Worm (Caenorhabditis elegans) whole organism, L4 larva: Measurements from ENCODE around the gene Y57A10A.14.

Source experiments
- F49E8.2 ChIP-seq: sonication (generic microtip); optimal IDR thresholded peaks from 2 replicates; lab custom pipeline; 2016; ENCODE audit warnings: missing compliant biosample characterization, mild to moderate bottlenecking, missing genetic modification characterization, borderline replicate concordance
- R02D3.7 ChIP-seq: fragments of 150-350 bp; sonication (generic microtip); optimal IDR thresholded peaks from 3 replicates; lab custom pipeline; 2014; ENCODE audit warnings: missing biosample characterization, missing genetic modification characterization
- T20F7.1 ChIP-seq: fragments of 200-800 bp; sonication (Bioruptor generic); optimal IDR thresholded peaks from 2 replicates; lab custom pipeline; 2018; ENCODE audit warnings: mild to moderate bottlenecking, missing genetic modification characterization, missing compliant biosample characterization
- Y105C5A.15 ChIP-seq: fragments of 200-800 bp; sonication (Bioruptor generic); IDR thresholded peaks from 2 replicates; pipeline ENCODE4 v1.3.6; 2022; ENCODE audit warnings: missing genetic modification characterization, missing compliant biosample characterization
- Y48G9A.11 ChIP-seq: fragments of 200-800 bp; sonication (Bioruptor generic); IDR thresholded peaks from 2 replicates; pipeline ENCODE4 v1.3.6; 2022; ENCODE audit warnings: missing genetic modification reagents, missing genetic modification characterization, missing compliant biosample characterization
- Y5F2A.4 ChIP-seq: fragments of 200-800 bp; sonication (Bioruptor generic); optimal IDR thresholded peaks from 2 replicates; lab custom pipeline; 2018; ENCODE audit warnings: mild to moderate bottlenecking, missing genetic modification characterization, missing compliant biosample characterization
- aha-1 ChIP-seq: fragments of 150-350 bp; peaks from one replicate; lab custom pipeline; 2014; ENCODE audit warnings: missing biosample characterization, missing genetic modification characterization
- ama-1 ChIP-seq: fragments of 150-350 bp; optimal IDR thresholded peaks from 2 replicates; lab custom pipeline; 2014; ENCODE audit warnings: inconsistent platforms, mixed read lengths
- attf-4 ChIP-seq: sonication (generic microtip); optimal IDR thresholded peaks from 3 replicates; lab custom pipeline; 2017; ENCODE audit warnings: missing biosample characterization, missing genetic modification characterization
- ceh-28 ChIP-seq: fragments of 150-350 bp; optimal IDR thresholded peaks from 2 replicates; lab custom pipeline; 2014; ENCODE audit warnings: missing biosample characterization, missing genetic modification reagents, missing genetic modification characterization
- ceh-62 ChIP-seq: sonication (generic microtip); optimal IDR thresholded peaks from 2 replicates; lab custom pipeline; 2017; ENCODE audit warnings: missing biosample characterization, missing genetic modification characterization
- ces-1 ChIP-seq: fragments of 150-350 bp; sonication (generic microtip); optimal IDR thresholded peaks from 4 replicates; lab custom pipeline; 2014; ENCODE audit warnings: missing biosample characterization, missing genetic modification reagents, missing genetic modification characterization
- daf-12 ChIP-seq: fragments of 150-350 bp; optimal IDR thresholded peaks from 2 replicates; lab custom pipeline; 2014; ENCODE audit warnings: missing biosample characterization, missing genetic modification reagents, missing genetic modification characterization
- daf-16 ChIP-seq, 3 experiments: sonication (generic microtip); optimal IDR thresholded peaks; 2 replicates each; lab custom pipeline; 2016 to 2017; ENCODE audit warnings: missing genetic modification characterization in 3 of 3, missing genetic modification reagents in 3 of 3, mild to moderate bottlenecking in 2 of 3, missing compliant biosample characterization in 2 of 3, missing biosample characterization in 1 of 3, moderate library complexity in 1 of 3
- dmd-6 ChIP-seq: fragments of 200-800 bp; sonication (Bioruptor generic); IDR thresholded peaks from 2 replicates; pipeline ENCODE4 v1.3.6; 2022; ENCODE audit warnings: missing genetic modification reagents, missing genetic modification characterization, missing compliant biosample characterization
- dmd-9 ChIP-seq: fragments of 200-800 bp; sonication (Bioruptor generic); IDR thresholded peaks from 2 replicates; pipeline ENCODE4 v1.3.6; 2022; ENCODE audit warnings: missing genetic modification reagents, missing genetic modification characterization, missing compliant biosample characterization
- egl-43 ChIP-seq: fragments of 200-800 bp; sonication (Bioruptor generic); IDR thresholded peaks from 2 replicates; pipeline ENCODE4 v1.3.6; 2022; ENCODE audit warnings: missing genetic modification reagents, missing genetic modification characterization, missing compliant biosample characterization
- hlh-11 ChIP-seq: fragments of 200-800 bp; sonication (Bioruptor generic); optimal IDR thresholded peaks from 2 replicates; lab custom pipeline; 2018; ENCODE audit warnings: mild to moderate bottlenecking, missing genetic modification characterization, missing compliant biosample characterization
- hmg-1.1 ChIP-seq: fragments of 200-800 bp; sonication (Bioruptor generic); IDR thresholded peaks from 2 replicates; pipeline ENCODE4 v1.3.6; 2022; ENCODE audit warnings: missing genetic modification reagents, missing genetic modification characterization, missing compliant biosample characterization
- lin-1 ChIP-seq: fragments of 200-800 bp; sonication (Bioruptor generic); IDR thresholded peaks from 2 replicates; pipeline ENCODE4 v1.3.6; 2022; ENCODE audit warnings: missing genetic modification reagents, missing genetic modification characterization, missing compliant biosample characterization
- lin-15B ChIP-seq: fragments of 150-350 bp; sonication (generic microtip); optimal IDR thresholded peaks from 3 replicates; lab custom pipeline; 2014; ENCODE audit warnings: missing biosample characterization, missing genetic modification characterization
- lsy-2 ChIP-seq, 2 experiments: fragments of 150-350 bp in 1 of 2; sonication (generic microtip) in 1 of 2; optimal IDR thresholded peaks; 2 replicates each; lab custom pipeline; 2014 to 2017; ENCODE audit warnings: missing biosample characterization in 2 of 2, missing genetic modification characterization in 2 of 2
- madf-9 ChIP-seq: fragments of 200-800 bp; sonication (Bioruptor generic); conservative IDR thresholded peaks from 2 replicates; pipeline ENCODE4 v1.3.6; 2022; ENCODE audit warnings: missing genetic modification reagents, missing genetic modification characterization, missing compliant biosample characterization
- mdt-29 ChIP-seq: fragments of 200-800 bp; sonication (Bioruptor generic); IDR thresholded peaks from 2 replicates; pipeline ENCODE4 v1.3.6; 2022; ENCODE audit warnings: missing genetic modification reagents, missing genetic modification characterization, missing compliant biosample characterization
- mes-2 ChIP-seq: sonication (generic microtip); optimal IDR thresholded peaks from 2 replicates; lab custom pipeline; 2016; ENCODE audit warnings: missing genotype, mild to moderate bottlenecking, missing genetic modification characterization, missing compliant biosample characterization; ENCODE audit not compliant: poor library complexity, severe bottlenecking
- mxl-2 ChIP-seq: fragments of 200-800 bp; sonication (Bioruptor generic); conservative IDR thresholded peaks from 2 replicates; pipeline ENCODE4 v1.3.6; 2022; ENCODE audit warnings: missing genetic modification reagents, missing genetic modification characterization, missing compliant biosample characterization
- mxl-3 ChIP-seq: fragments of 200-800 bp; sonication (Bioruptor generic); optimal IDR thresholded peaks from 2 replicates; lab custom pipeline; 2018; ENCODE audit warnings: mild to moderate bottlenecking, missing genetic modification characterization, missing compliant biosample characterization
- nhr-111 ChIP-seq: fragments of 200-800 bp; sonication (Bioruptor generic); optimal IDR thresholded peaks from 2 replicates; lab custom pipeline; 2018; ENCODE audit warnings: mild to moderate bottlenecking, missing genetic modification characterization, missing compliant biosample characterization
- nhr-28 ChIP-seq: fragments of 150-350 bp; optimal IDR thresholded peaks from 2 replicates; lab custom pipeline; 2014; ENCODE audit warnings: missing biosample characterization, missing genetic modification characterization
- nhr-42 ChIP-seq: fragments of 200-800 bp; sonication (Bioruptor generic); IDR thresholded peaks from 2 replicates; pipeline ENCODE4 v1.3.6; 2022; ENCODE audit warnings: missing genetic modification characterization, missing compliant biosample characterization
- nhr-48 ChIP-seq: sonication (generic microtip); optimal IDR thresholded peaks from 2 replicates; lab custom pipeline; 2016; ENCODE audit warnings: mild to moderate bottlenecking, missing genetic modification characterization, missing compliant biosample characterization
- nhr-6 ChIP-seq: fragments of 150-350 bp; optimal IDR thresholded peaks from 2 replicates; lab custom pipeline; 2014; ENCODE audit warnings: missing biosample characterization, missing genetic modification characterization
- saeg-2 ChIP-seq: fragments of 200-800 bp; sonication (Bioruptor generic); IDR thresholded peaks from 2 replicates; pipeline ENCODE4 v1.3.6; 2022; ENCODE audit warnings: missing genetic modification reagents, missing genetic modification characterization, missing compliant biosample characterization
- set-16 ChIP-seq: fragments of 200-800 bp; sonication (Bioruptor generic); IDR thresholded peaks from 2 replicates; pipeline ENCODE4 v1.3.6; 2022; ENCODE audit warnings: missing genetic modification reagents, missing genetic modification characterization, missing compliant biosample characterization
- skn-1 ChIP-seq: fragments of 150-350 bp; optimal IDR thresholded peaks from 2 replicates; lab custom pipeline; 2014; ENCODE audit warnings: missing biosample characterization, missing genetic modification characterization
- spr-1 ChIP-seq: sonication (generic microtip); optimal IDR thresholded peaks from 2 replicates; lab custom pipeline; 2016; ENCODE audit warnings: mild to moderate bottlenecking, missing genetic modification characterization, missing compliant biosample characterization
- spr-3 ChIP-seq: fragments of 200-800 bp; sonication (Bioruptor generic); optimal IDR thresholded peaks from 2 replicates; lab custom pipeline; 2018; ENCODE audit warnings: mild to moderate bottlenecking, missing genetic modification characterization, missing compliant biosample characterization
- tag-97 ChIP-seq: fragments of 200-800 bp; sonication (Bioruptor generic); IDR thresholded peaks from 2 replicates; pipeline ENCODE4 v1.3.6; 2022; ENCODE audit warnings: missing genetic modification characterization, missing compliant biosample characterization
- unc-130 ChIP-seq: sonication (generic microtip); optimal IDR thresholded peaks from 2 replicates; lab custom pipeline; 2016; ENCODE audit warnings: missing genetic modification reagents, missing genetic modification characterization, missing compliant biosample characterization
- unc-62 ChIP-seq, 3 experiments: fragments of 150-350 bp in 1 of 3; sonication (generic microtip); optimal IDR thresholded peaks in 2 of 3; peaks in 1 of 3; 1 replicate in 1 of 3; 2 replicates in 2 of 3; lab custom pipeline; 2014 to 2017; ENCODE audit warnings: missing biosample characterization in 3 of 3, missing genetic modification characterization in 3 of 3, missing genetic modification reagents in 3 of 3, missing genotype in 1 of 3
- vab-7 ChIP-seq: fragments of 200-800 bp; sonication (Bioruptor generic); IDR thresholded peaks from 2 replicates; pipeline ENCODE4 v1.3.6; 2022; ENCODE audit warnings: missing genetic modification reagents, missing genetic modification characterization, missing compliant biosample characterization
- zag-1 ChIP-seq: fragments of 150-350 bp; optimal IDR thresholded peaks from 2 replicates; lab custom pipeline; 2014; ENCODE audit warnings: missing biosample characterization, missing genetic modification characterization
- zfp-2 ChIP-seq: sonication (generic microtip); optimal IDR thresholded peaks from 2 replicates; lab custom pipeline; 2016; ENCODE audit warnings: mild to moderate bottlenecking, missing genetic modification characterization, missing compliant biosample characterization
- zfp-3 ChIP-seq: fragments of 200-800 bp; sonication (Bioruptor generic); conservative IDR thresholded peaks from 2 replicates; pipeline ENCODE4 v1.3.6; 2022; ENCODE audit warnings: missing genetic modification reagents, missing genetic modification characterization, missing compliant biosample characterization
- ztf-11 ChIP-seq: fragments of 150-350 bp; optimal IDR thresholded peaks from 2 replicates; lab custom pipeline; 2014; ENCODE audit warnings: missing biosample characterization, missing genetic modification characterization
- ztf-7 ChIP-seq: fragments of 150-350 bp; optimal IDR thresholded peaks from 2 replicates; lab custom pipeline; 2014; ENCODE audit warnings: missing biosample characterization, missing genetic modification characterization

Gene Y57A10A.14

ce11 chrII:12211652-12212245 is 26.0 kb downstream of the Y57A10A.14 start:
- TF ChIP-seq set-16 (GFP tag; lab: Robert Waterston, UW) (peak; percentile 94), unc-62 (GFP tag; optimal IDR thresholded peaks at IDR 0.05 in 1 of 2; lab: Kevin White, UChicago) (peak in 1 of 2 experiments; percentile 56), unc-62 (tag; optimal IDR thresholded peaks at IDR 0.05; lab: Kevin White, UChicago) (no peak), lin-1 (no peak)

DNA sequence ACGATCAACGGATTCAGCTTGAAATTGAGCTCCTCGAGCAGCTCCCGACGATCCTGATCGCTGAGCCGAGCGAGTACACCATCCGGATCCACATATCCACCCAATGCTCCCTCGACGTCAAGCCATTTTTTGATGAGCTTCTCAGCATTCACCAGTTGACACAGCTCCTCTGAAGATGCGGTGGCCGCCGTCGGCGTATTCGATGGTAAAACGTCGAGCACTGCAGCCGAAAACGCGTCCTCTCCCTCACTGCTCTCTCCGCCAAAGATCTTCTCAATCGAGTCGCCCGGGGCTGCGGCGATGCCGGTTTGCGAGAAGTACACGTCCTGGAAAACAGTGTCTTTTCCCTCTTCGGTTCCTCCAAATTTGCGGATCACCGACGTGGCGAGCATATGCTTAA is 28.8 kb downstream of the Y57A10A.14 start:
- TF ChIP-seq set-16 (GFP tag; lab: Robert Waterston, UW) = peak; percentile 76
- TF ChIP-seq T20F7.1 = no peak
- TF ChIP-seq aha-1 = peak; percentile 45
- no peak for TF ChIP-seq saeg-2 (GFP tag; lab: Robert Waterston, UW)
- TF ChIP-seq Y48G9A.11 (GFP tag; lab: Robert Waterston, UW) = 0 out of 2 replicates have a peak, but pooled peaks have one; percentile 22
- TF ChIP-seq dmd-6 (GFP tag; lab: Robert Waterston, UW) = no peak
- no peak for TF ChIP-seq ztf-7 (tag; lab: Kevin White, UChicago)
- no peak for TF ChIP-seq daf-16 (GFP tag; optimal IDR thresholded peaks at IDR 0.05; lab: Kevin White, UChicago)
- TF ChIP-seq daf-16 (tag; optimal IDR thresholded peaks at IDR 0.05; lab: Kevin White, UChicago) = no peak
- TF ChIP-seq spr-3 (GFP tag; lab: Kevin White, UChicago) = no peak
- TF ChIP-seq nhr-111 = no peak

- peak; percentile 71 to 78 for TF ChIP-seq lsy-2 (tag; optimal IDR thresholded peaks at IDR 0.05; lab: Kevin White, UChicago)
- peak; percentile 29; the same call in 1 of the 2 replicates for TF ChIP-seq madf-9 (GFP tag; lab: Robert Waterston, UW)
- TF ChIP-seq unc-130 (GFP tag; lab: Kevin White, UChicago) = no peak
- TF ChIP-seq egl-43 (GFP tag; lab: Robert Waterston, UW) = peak; percentile 65
- TF ChIP-seq skn-1 (tag; lab: Kevin White, UChicago) = no peak
- TF ChIP-seq unc-62 (GFP tag; optimal IDR thresholded peaks at IDR 0.05 in 1 of 2; lab: Kevin White, UChicago) = peak in 1 of 2 experiments; percentile 97
- TF ChIP-seq unc-62 (tag; optimal IDR thresholded peaks at IDR 0.05; lab: Kevin White, UChicago) = no peak
- no peak for TF ChIP-seq nhr-111
- TF ChIP-seq R02D3.7 (tag; lab: Kevin White, UChicago) = no peak
- no peak; the same call in 1 of the 2 replicates for TF ChIP-seq vab-7 (GFP tag; lab: Robert Waterston, UW)
- peak; percentile 85 for TF ChIP-seq mxl-3
- no peak for TF ChIP-seq daf-12 (tag; lab: Kevin White, UChicago)
- no peak for TF ChIP-seq ceh-62 (tag; lab: Kevin White, UChicago)
- no peak for TF ChIP-seq F49E8.2 (tag; lab: Kevin White, UChicago)
- TF ChIP-seq nhr-48 = peak; percentile 41
- no peak for TF ChIP-seq mxl-2 (GFP tag; lab: Robert Waterston, UW)
- no peak for TF ChIP-seq dmd-9 (GFP tag; lab: Robert Waterston, UW)
- peak; percentile 65 for TF ChIP-seq ceh-28 (tag; lab: Kevin White, UChicago)
- TF ChIP-seq zfp-3 (GFP tag; lab: Robert Waterston, UW) = no peak
- peak; percentile 58 for TF ChIP-seq mes-2 (tag; lab: Kevin White, UChicago)
- TF ChIP-seq ama-1 (lab: Kevin White, UChicago) = no peak
- TF ChIP-seq nhr-28 (tag; lab: Kevin White, UChicago) = peak; percentile 53
- peak; percentile 84 for TF ChIP-seq hlh-11
- TF ChIP-seq nhr-42 (GFP tag; lab: Robert Waterston, UW) = no peak; the same call in 1 of the 2 replicates
- TF ChIP-seq Y105C5A.15 (GFP tag; lab: Robert Waterston, UW) = no peak
- TF ChIP-seq zfp-2 (tag; lab: Kevin White, UChicago) = no peak
- TF ChIP-seq dmd-6 (GFP tag; lab: Robert Waterston, UW) = peak; percentile 52
- TF ChIP-seq spr-1 (tag; lab: Kevin White, UChicago) = peak; percentile 2
- TF ChIP-seq mdt-29 (GFP tag; lab: Robert Waterston, UW) = no peak
- no peak for TF ChIP-seq ztf-11 (tag; lab: Kevin White, UChicago)
- TF ChIP-seq zag-1 (tag; lab: Kevin White, UChicago) = no peak
- TF ChIP-seq nhr-6 (tag; lab: Kevin White, UChicago) = no peak
- peak; percentile 88 for TF ChIP-seq hmg-1.1 (GFP tag; lab: Robert Waterston, UW)
- no peak for TF ChIP-seq ces-1 (GFP tag; lab: Kevin White, UChicago)
- TF ChIP-seq tag-97 (GFP tag; lab: Robert Waterston, UW) = no peak
- peak; percentile 42 for TF ChIP-seq lin-15B (tag; lab: Kevin White, UChicago)
- peak; percentile 7 for TF ChIP-seq attf-4 (tag; lab: Kevin White, UChicago)
- no peak for TF ChIP-seq Y5F2A.4 (GFP tag; lab: Kevin White, UChicago)
These were observed 36.8 kb downstream of the Y57A10A.14 start for ce11 chrII:12222524-12222923.
